Worm (Caenorhabditis elegans) whole organism, midembryonic: Measurements from ENCODE around the gene fib-1.

ENCODE experiments used
- T22C8.4 ChIP-seq: fragments of 200-800 bp; sonication (Bioruptor generic); IDR thresholded peaks from 2 replicates; pipeline ENCODE4 v1.3.6; 2022; ENCODE audit warnings: missing genetic modification characterization, missing compliant biosample characterization
- cog-1 ChIP-seq: sonication (generic microtip); optimal IDR thresholded peaks from 2 replicates; lab custom pipeline; 2016; ENCODE audit warnings: missing genetic modification characterization, missing compliant biosample characterization
- flt-1 ChIP-seq: fragments of 200-800 bp; sonication (Bioruptor generic); IDR thresholded peaks from 2 replicates; pipeline ENCODE4 v1.3.6; 2022; ENCODE audit warnings: missing genetic modification characterization, missing compliant biosample characterization
- klf-2 ChIP-seq: fragments of 200-800 bp; sonication (Bioruptor generic); conservative IDR thresholded peaks from 2 replicates; pipeline ENCODE4 v1.3.6; 2022; ENCODE audit warnings: missing genetic modification reagents, missing genetic modification characterization, missing compliant biosample characterization
- med-1 ChIP-seq: sonication (generic microtip); optimal IDR thresholded peaks from 2 replicates; lab custom pipeline; 2017; ENCODE audit warnings: missing genetic modification characterization, mild to moderate bottlenecking, missing compliant biosample characterization, antibody characterized with exemption, missing genetic modification reagents; ENCODE audit not compliant: insufficient read depth
- ref-1 ChIP-seq: fragments of 200-800 bp; sonication (Bioruptor generic); conservative IDR thresholded peaks from 2 replicates; pipeline ENCODE4 v1.3.6; 2022; ENCODE audit warnings: missing genetic modification reagents, missing genetic modification characterization, missing compliant biosample characterization
- tab-1 ChIP-seq: fragments of 200-800 bp; sonication (Bioruptor generic); IDR thresholded peaks from 2 replicates; pipeline ENCODE4 v1.3.6; 2022; ENCODE audit warnings: missing genetic modification characterization, missing compliant biosample characterization
- ztf-23 ChIP-seq: fragments of 200-800 bp; sonication (Bioruptor generic); IDR thresholded peaks from 2 replicates; pipeline ENCODE4 v1.3.6; 2022; ENCODE audit warnings: missing genetic modification reagents, missing genetic modification characterization, missing compliant biosample characterization
- ztf-29 ChIP-seq: fragments of 200-800 bp; sonication (Bioruptor generic); IDR thresholded peaks from 2 replicates; pipeline ENCODE4 v1.3.6; 2022; ENCODE audit warnings: missing genetic modification reagents, missing genetic modification characterization, missing compliant biosample characterization

DNA sequence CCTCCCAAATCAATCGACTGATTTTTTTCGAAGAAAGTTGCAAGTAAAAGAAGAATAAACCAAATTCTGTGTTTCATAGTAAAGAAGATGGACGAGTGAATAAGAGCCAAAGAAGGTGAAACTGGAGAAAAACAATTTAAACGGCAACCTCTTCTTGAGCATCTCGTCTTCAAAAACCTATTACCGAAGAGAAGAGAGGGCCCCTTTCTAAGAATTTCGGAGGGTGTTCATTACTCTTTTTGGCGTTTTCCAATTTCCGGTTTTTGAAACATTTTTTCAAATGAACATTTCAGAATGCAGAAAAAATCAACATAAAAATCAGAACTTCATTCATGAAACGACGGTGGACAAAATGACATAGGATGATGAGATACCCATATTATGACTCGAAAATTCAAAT lies 9.5 kb upstream of the fib-1 start, which contains the start of gene nmr-2:
- TF ChIP-seq flt-1 (GFP tag; lab: Robert Waterston, UW) (no peak), ztf-23 (GFP tag; lab: Robert Waterston, UW) (no peak), ztf-29 (GFP tag; lab: Robert Waterston, UW) (no peak), med-1 (GFP tag; lab: Kevin White, UChicago) (no peak), ref-1 (GFP tag; lab: Robert Waterston, UW) (no peak), tab-1 (GFP tag; lab: Robert Waterston, UW) (no peak), klf-2 (GFP tag; lab: Robert Waterston, UW) (no peak), cog-1 (tag; lab: Kevin White, UChicago) (no peak), T22C8.4 (GFP tag; lab: Robert Waterston, UW) (no peak)
